Fruit fly (Drosophila melanogaster) whole organism, embryonic: ENCODE data around the gene CG31683.

Experiments used
- CG11504 ChIP-seq: fragments of 200-800 bp; sonication (Bioruptor generic); optimal IDR thresholded peaks from 3 replicates; lab custom pipeline; 2019; ENCODE audit warnings: missing biosample characterization, mild to moderate bottlenecking, missing genetic modification characterization, moderate library complexity
- CG11560 ChIP-seq: fragments of 200-800 bp; sonication (Bioruptor generic); IDR thresholded peaks from 3 replicates; pipeline ENCODE4 v1.3.6; 2022; ENCODE audit warnings: missing biosample characterization, missing genetic modification characterization
- CG12769 ChIP-seq: fragments of 200-800 bp; sonication (Bioruptor generic); optimal IDR thresholded peaks from 2 replicates; lab custom pipeline; 2019; ENCODE audit warnings: missing biosample characterization, mild to moderate bottlenecking, missing genetic modification characterization, moderate library complexity
- CG14860 ChIP-seq: fragments of 200-800 bp; sonication (Bioruptor generic); IDR thresholded peaks from 3 replicates; pipeline ENCODE4 v1.3.6; 2022; ENCODE audit warnings: missing biosample characterization, missing genetic modification characterization; ENCODE audit not compliant: partially characterized antibody
- CG15269 ChIP-seq: fragments of 200-800 bp; sonication (Bioruptor generic); optimal IDR thresholded peaks from 2 replicates; lab custom pipeline; 2018; ENCODE audit warnings: missing biosample characterization, mild to moderate bottlenecking, missing genetic modification characterization, moderate library complexity
- CG17829 ChIP-seq: fragments of 200-800 bp; optimal IDR thresholded peaks from 2 replicates; lab custom pipeline; 2019; ENCODE audit warnings: missing biosample characterization, mild to moderate bottlenecking, missing genetic modification characterization, moderate library complexity
- CG1832 ChIP-seq: fragments of 200-800 bp; sonication (Bioruptor generic); optimal IDR thresholded peaks from 2 replicates; lab custom pipeline; 2017; ENCODE audit warnings: missing biosample characterization, mild to moderate bottlenecking, missing genetic modification characterization, inconsistent platforms
- CG18599 ChIP-seq: fragments of 200-800 bp; sonication (Bioruptor generic); optimal IDR thresholded peaks from 3 replicates; lab custom pipeline; 2017; ENCODE audit warnings: missing biosample characterization, missing genetic modification characterization, mild to moderate bottlenecking, moderate library complexity, missing genetic modification reagents
- CG18764 ChIP-seq: fragments of 200-800 bp; sonication (Bioruptor generic); optimal IDR thresholded peaks from 3 replicates; lab custom pipeline; 2016; ENCODE audit warnings: missing biosample characterization, missing genetic modification characterization
- CG2120 ChIP-seq: fragments of 200-800 bp; sonication (Bioruptor generic); optimal IDR thresholded peaks from 3 replicates; lab custom pipeline; 2016; ENCODE audit warnings: missing biosample characterization, missing genetic modification characterization
- CG2678 ChIP-seq: fragments of 200-800 bp; sonication (Bioruptor generic); optimal IDR thresholded peaks from 3 replicates; lab custom pipeline; 2019; ENCODE audit warnings: missing biosample characterization, mild to moderate bottlenecking, missing genetic modification characterization, moderate library complexity
- CG30403 ChIP-seq: fragments of 200-800 bp; sonication (Bioruptor generic); optimal IDR thresholded peaks from 3 replicates; lab custom pipeline; 2016; ENCODE audit warnings: missing biosample characterization, missing genetic modification characterization
- CG31224 ChIP-seq: fragments of 200-800 bp; sonication (Bioruptor generic); IDR thresholded peaks from 2 replicates; pipeline ENCODE4 v1.3.6; 2022; ENCODE audit warnings: missing biosample characterization, missing genetic modification characterization
- CG3281 ChIP-seq: fragments of 200-800 bp; sonication (Bioruptor generic); optimal IDR thresholded peaks from 3 replicates; lab custom pipeline; 2017; ENCODE audit warnings: missing biosample characterization, mild to moderate bottlenecking, missing genetic modification characterization
- CG5180 ChIP-seq: fragments of 200-800 bp; sonication (Bioruptor generic); optimal IDR thresholded peaks from 3 replicates; lab custom pipeline; 2017; ENCODE audit warnings: missing biosample characterization, missing genetic modification characterization, mild to moderate bottlenecking, moderate library complexity, missing genetic modification reagents
- CG7556 ChIP-seq: fragments of 200-800 bp; sonication (Bioruptor generic); optimal IDR thresholded peaks from 2 replicates; lab custom pipeline; 2017; ENCODE audit warnings: missing biosample characterization, mild to moderate bottlenecking, missing genetic modification characterization
- CG7839 ChIP-seq: fragments of 200-800 bp; sonication (Bioruptor generic); optimal IDR thresholded peaks from 3 replicates; lab custom pipeline; 2018; ENCODE audit warnings: missing biosample characterization, mild to moderate bottlenecking, missing genetic modification characterization, moderate library complexity
- CG7963 ChIP-seq: fragments of 200-800 bp; sonication (Bioruptor generic); IDR thresholded peaks from 3 replicates; pipeline ENCODE4 v1.3.6; 2022; ENCODE audit warnings: missing biosample characterization, missing genetic modification characterization; ENCODE audit not compliant: partially characterized antibody
- CG7987 ChIP-seq: fragments of 200-800 bp; sonication (Bioruptor generic); optimal IDR thresholded peaks from 2 replicates; lab custom pipeline; 2018; ENCODE audit warnings: missing biosample characterization, mild to moderate bottlenecking, missing genetic modification characterization, moderate library complexity
- Deaf1 ChIP-seq: fragments of 200-800 bp; optimal IDR thresholded peaks from 3 replicates; lab custom pipeline; 2019; ENCODE audit warnings: missing biosample characterization, mild to moderate bottlenecking, missing genetic modification characterization, moderate library complexity
- Elba2 ChIP-seq: fragments of 200-800 bp; sonication (Bioruptor generic); optimal IDR thresholded peaks from 3 replicates; lab custom pipeline; 2016; ENCODE audit warnings: missing biosample characterization, missing genetic modification characterization
- Ets65A ChIP-seq: fragments of 200-800 bp; sonication (Bioruptor generic); peaks from one replicate; lab custom pipeline; 2016; ENCODE audit warnings: missing biosample characterization, missing genetic modification characterization
- Fer3 ChIP-seq: fragments of 200-800 bp; sonication (Bioruptor generic); optimal IDR thresholded peaks from 2 replicates; lab custom pipeline; 2018; ENCODE audit warnings: missing biosample characterization, mild to moderate bottlenecking, missing genetic modification characterization, moderate library complexity
- HLH4C ChIP-seq: fragments of 200-800 bp; sonication (Bioruptor generic); IDR thresholded peaks from 3 replicates; pipeline ENCODE4 v1.3.6; 2022; ENCODE audit warnings: missing biosample characterization, missing genetic modification characterization; ENCODE audit not compliant: partially characterized antibody
- HLHmδ ChIP-seq: fragments of 200-800 bp; sonication (Bioruptor generic); optimal IDR thresholded peaks from 2 replicates; lab custom pipeline; 2018; ENCODE audit warnings: missing biosample characterization, mild to moderate bottlenecking, missing genetic modification characterization, moderate library complexity
- Hand ChIP-seq: fragments of 200-800 bp; sonication (Bioruptor generic); optimal IDR thresholded peaks from 2 replicates; lab custom pipeline; 2017; ENCODE audit warnings: mild to moderate bottlenecking, missing biosample characterization, missing genetic modification reagents, missing genetic modification characterization
- HmgD ChIP-seq: fragments of 200-800 bp; sonication (Bioruptor generic); optimal IDR thresholded peaks from 3 replicates; lab custom pipeline; 2016; ENCODE audit warnings: missing biosample characterization, missing genetic modification characterization
- HmgZ ChIP-seq: fragments of 200-800 bp; sonication (Bioruptor generic); optimal IDR thresholded peaks from 2 replicates; lab custom pipeline; 2018; ENCODE audit warnings: missing biosample characterization, mild to moderate bottlenecking, missing genetic modification characterization
- Hr51 ChIP-seq, 2 experiments: fragments of 200-800 bp; sonication (Bioruptor generic); optimal IDR thresholded peaks; 2 replicates in 1 of 2; 3 replicates in 1 of 2; lab custom pipeline; 2016 to 2018; ENCODE audit warnings: missing biosample characterization in 2 of 2, missing genetic modification characterization in 2 of 2, mild to moderate bottlenecking in 1 of 2, moderate library complexity in 1 of 2
- Mad ChIP-seq: fragments of 200-800 bp; sonication (Bioruptor generic); optimal IDR thresholded peaks from 2 replicates; lab custom pipeline; 2016; ENCODE audit warnings: missing biosample characterization, missing genetic modification characterization
- Med ChIP-seq: fragments of 200-800 bp; sonication (Bioruptor generic); peaks from one replicate; lab custom pipeline; 2016; ENCODE audit warnings: missing biosample characterization, missing genetic modification characterization, mild to moderate bottlenecking, inconsistent platforms, moderate library complexity
- abd-A ChIP-seq: fragments of 200-800 bp; sonication (Bioruptor generic); optimal IDR thresholded peaks from 3 replicates; lab custom pipeline; 2019; ENCODE audit warnings: missing biosample characterization, mild to moderate bottlenecking, missing genetic modification characterization, moderate library complexity
- chm ChIP-seq: fragments of 200-800 bp; sonication (Bioruptor generic); IDR thresholded peaks from 2 replicates; pipeline ENCODE4 v1.3.6; 2022; ENCODE audit warnings: missing biosample characterization, missing genetic modification characterization
- danr ChIP-seq: fragments of 200-800 bp; sonication (Bioruptor generic); IDR thresholded peaks from 2 replicates; pipeline ENCODE4 v1.3.6; 2022; ENCODE audit warnings: missing biosample characterization, missing genetic modification characterization
- dmrt99B ChIP-seq: fragments of 200-800 bp; sonication (Bioruptor generic); optimal IDR thresholded peaks from 2 replicates; lab custom pipeline; 2018; ENCODE audit warnings: missing biosample characterization, mild to moderate bottlenecking, missing genetic modification characterization, moderate library complexity
- dysf ChIP-seq: fragments of 200-800 bp; sonication (Bioruptor generic); IDR thresholded peaks from 3 replicates; pipeline ENCODE4 v1.3.6; 2022; ENCODE audit warnings: missing biosample characterization, missing genetic modification characterization
- gem ChIP-seq: fragments of 200-800 bp; sonication (Bioruptor generic); optimal IDR thresholded peaks from 2 replicates; lab custom pipeline; 2019; ENCODE audit warnings: missing biosample characterization, mild to moderate bottlenecking, missing genetic modification characterization, moderate library complexity
- lab ChIP-seq: fragments of 200-800 bp; sonication (Bioruptor generic); optimal IDR thresholded peaks from 3 replicates; lab custom pipeline; 2017; ENCODE audit warnings: missing biosample characterization, missing genetic modification characterization, mild to moderate bottlenecking, moderate library complexity, missing genetic modification reagents
- otp ChIP-seq: fragments of 200-800 bp; sonication (Bioruptor generic); IDR thresholded peaks from 3 replicates; pipeline ENCODE4, ENCODE4 v1.3.6; 2022; ENCODE audit warnings: missing biosample characterization, missing genetic modification characterization
- ranshi ChIP-seq: fragments of 200-800 bp; sonication (Bioruptor generic); IDR thresholded peaks from 2 replicates; pipeline ENCODE4 v1.3.6; 2022; ENCODE audit warnings: missing biosample characterization, missing genetic modification characterization
- repo ChIP-seq: fragments of 200-800 bp; sonication (Bioruptor generic); optimal IDR thresholded peaks from 2 replicates; lab custom pipeline; 2016; ENCODE audit warnings: missing biosample characterization, missing genetic modification characterization
- row ChIP-seq: fragments of 200-800 bp; sonication (Bioruptor generic); IDR thresholded peaks from 3 replicates; pipeline ENCODE4 v1.3.6; 2022; ENCODE audit warnings: missing biosample characterization, missing genetic modification characterization
- sc ChIP-seq, 3 experiments: fragments of >200 bp in 2 of 3; fragments of 200-800 bp in 1 of 3; sonication (Bioruptor generic) in 1 of 3; optimal IDR thresholded peaks; 2 replicates in 2 of 3; 3 replicates in 1 of 3; lab custom pipeline; 2017; ENCODE audit warnings: mild to moderate bottlenecking in 1 of 3, missing biosample characterization in 1 of 3, missing genetic modification characterization in 1 of 3, missing genetic modification reagents in 1 of 3
- sob ChIP-seq: fragments of 200-800 bp; sonication (Bioruptor generic); IDR thresholded peaks from 2 replicates; pipeline ENCODE4 v1.3.6; 2022; ENCODE audit warnings: missing biosample characterization, missing genetic modification characterization
- ssp ChIP-seq: fragments of 200-800 bp; sonication (Bioruptor generic); IDR thresholded peaks from 2 replicates; pipeline ENCODE4 v1.3.6; 2022; ENCODE audit warnings: missing biosample characterization, missing genetic modification characterization
- ttk ChIP-seq: fragments of 200-800 bp; sonication (Bioruptor generic); IDR thresholded peaks from 2 replicates; pipeline ENCODE4 v2.1.2; 2022; ENCODE audit warnings: missing biosample characterization, missing genetic modification characterization
- tup ChIP-seq: fragments of 200-800 bp; sonication (Bioruptor generic); optimal IDR thresholded peaks from 2 replicates; lab custom pipeline; 2016; ENCODE audit warnings: missing biosample characterization, mild to moderate bottlenecking, missing genetic modification characterization, moderate library complexity
- zfh2 ChIP-seq: fragments of 200-800 bp; sonication (Bioruptor generic); optimal IDR thresholded peaks from 2 replicates; lab custom pipeline; 2016; ENCODE audit warnings: missing biosample characterization, missing genetic modification characterization

Gene CG31683

DNA sequence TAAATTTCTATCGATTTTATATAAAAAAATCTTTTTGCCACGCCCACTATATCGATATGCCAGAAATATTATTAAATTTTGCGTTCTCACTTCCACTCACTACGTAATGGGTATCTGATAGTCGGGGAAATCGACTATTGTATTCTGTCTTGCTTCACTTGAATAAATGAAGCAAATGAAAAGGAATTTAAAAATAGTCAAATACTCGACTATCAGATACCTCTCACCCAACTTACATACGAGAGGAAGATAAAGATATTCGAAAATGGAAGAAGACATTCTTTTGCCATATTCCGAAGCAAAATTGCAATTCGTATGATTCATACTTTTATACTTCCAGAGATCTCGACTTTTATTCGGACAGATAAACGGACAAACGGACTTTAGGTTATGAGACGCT, 35.9 kb downstream of the CG31683 start:
- TF ChIP-seq HLH4C (GFP tag; lab: Robert Waterston, UW) (peak; percentile 69), CG7963 (0 out of 3 replicates have a peak, but pooled peaks have one; percentile 26), CG17829 (tag; lab: Kevin White, UChicago) (no peak), CG14860 (peak; percentile 50; the same call in 2 of the 3 replicates)

DNA sequence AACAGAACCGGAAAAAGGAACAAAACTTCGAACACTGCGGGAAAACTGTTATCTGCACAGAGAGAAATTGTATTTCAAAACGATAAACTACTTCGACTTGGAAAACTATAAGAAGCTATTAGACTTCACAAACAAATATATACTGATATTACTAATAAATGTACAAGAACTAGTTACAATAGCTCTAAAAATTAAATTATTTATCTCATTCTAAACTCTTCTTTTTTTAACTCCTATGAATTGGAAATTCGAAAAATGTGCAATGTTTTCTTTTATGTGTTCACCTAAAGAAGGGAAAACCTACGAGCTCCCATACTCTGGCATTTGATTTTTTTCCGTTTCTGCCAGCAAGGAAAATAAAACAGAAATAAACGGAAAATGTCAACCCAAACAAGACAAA, 48.4 kb downstream of the CG31683 start:
- peak in 1 of 2 experiments; percentile 8 for TF ChIP-seq Hr51 (GFP tag; optimal IDR thresholded peaks at IDR 0.05; lab: Kevin White, UChicago)
- TF ChIP-seq CG18599 (GFP tag; lab: Kevin White, UChicago), result peak; percentile 15
- TF ChIP-seq ttk (GFP tag; lab: Robert Waterston, UW), result no peak
- TF ChIP-seq CG11504 (tag; lab: Kevin White, UChicago), result peak; percentile 14
- TF ChIP-seq dysf (GFP tag; lab: Robert Waterston, UW), result no peak
- TF ChIP-seq CG15269 (tag; lab: Kevin White, UChicago), result peak; percentile 0
- peak; percentile 46 for TF ChIP-seq gem (tag; lab: Kevin White, UChicago)
- TF ChIP-seq CG2678 (tag; lab: Kevin White, UChicago), result peak; percentile 24
- TF ChIP-seq CG30403 (GFP tag; lab: Kevin White, UChicago), result peak; percentile 17
- TF ChIP-seq ssp, result no peak
- peak; percentile 2 for TF ChIP-seq Hand (GFP tag; lab: Kevin White, UChicago)
- TF ChIP-seq dmrt99B (tag; lab: Kevin White, UChicago), result peak; percentile 28
- TF ChIP-seq lab (GFP tag; lab: Kevin White, UChicago), result peak; percentile 3
- no peak for TF ChIP-seq otp (GFP tag; lab: Robert Waterston, UW)
- peak; percentile 33 for TF ChIP-seq CG2120
- no peak for TF ChIP-seq repo (GFP tag; lab: Kevin White, UChicago)
- TF ChIP-seq CG1832, result no peak
- TF ChIP-seq row, result peak; percentile 25; the same call in 1 of the 3 replicates
- peak; percentile 5 for TF ChIP-seq Fer3 (tag; lab: Kevin White, UChicago)
- TF ChIP-seq CG7556, result peak; percentile 21
- peak; percentile 10 for TF ChIP-seq CG3281 (GFP tag; lab: Kevin White, UChicago)
- TF ChIP-seq CG7839 (tag; lab: Kevin White, UChicago), result peak; percentile 28
- peak; percentile 27 for TF ChIP-seq Ets65A (GFP tag; lab: Kevin White, UChicago)

DNA sequence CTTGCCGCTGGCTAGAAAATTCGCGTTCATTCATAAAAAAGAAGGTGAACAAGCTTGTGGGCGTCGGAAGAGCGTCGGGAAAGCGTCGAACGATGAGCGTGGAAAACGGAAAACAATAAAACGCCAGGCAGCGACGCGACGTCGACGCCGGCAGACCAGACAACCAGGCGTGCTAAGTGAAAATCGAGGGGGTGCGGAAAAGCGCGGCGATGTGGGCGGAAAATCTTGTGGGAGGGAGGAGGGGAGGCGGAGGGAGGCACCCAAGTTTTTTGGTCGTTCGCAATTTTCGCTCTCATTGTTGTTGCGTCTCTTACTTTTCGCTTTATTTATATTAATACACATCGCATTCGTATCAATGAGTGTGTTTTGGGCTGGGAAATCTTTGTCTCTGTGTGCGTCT, 48.9 kb downstream of the CG31683 start:
- TF ChIP-seq Elba2 (GFP tag; lab: Kevin White, UChicago), result no peak
- peak; percentile 19 for TF ChIP-seq Deaf1 (tag; lab: Kevin White, UChicago)
- TF ChIP-seq CG1832, result no peak
- TF ChIP-seq CG18764 (GFP tag; lab: Kevin White, UChicago), result no peak
- TF ChIP-seq CG7987 (GFP tag; lab: Kevin White, UChicago), result no peak
- no peak for TF ChIP-seq Mad
- no peak for TF ChIP-seq CG31224 (GFP tag; lab: Robert Waterston, UW)
- TF ChIP-seq tup, result no peak
- no peak for TF ChIP-seq CG11560 (tag; lab: Robert Waterston, UW)
- TF ChIP-seq CG12769 (tag; lab: Kevin White, UChicago), result peak; percentile 22
- TF ChIP-seq HLHmδ, result no peak
- no peak for TF ChIP-seq zfh2 (GFP tag; lab: Kevin White, UChicago)
- no peak for TF ChIP-seq ranshi (GFP tag; lab: Robert Waterston, UW)
- peak; percentile 85 for TF ChIP-seq Med
- TF ChIP-seq chm (GFP tag; lab: Robert Waterston, UW), result no peak
- TF ChIP-seq HmgZ, result no peak
- no peak for TF ChIP-seq danr (GFP tag; lab: Robert Waterston, UW)
- no peak for TF ChIP-seq HmgD (GFP tag; lab: Kevin White, UChicago)
- TF ChIP-seq abd-A (tag; lab: Kevin White, UChicago), result peak; percentile 81
- TF ChIP-seq sc (optimal IDR thresholded peaks at IDR 0.05; lab: Kevin White, UChicago), result no peak
- no peak for TF ChIP-seq sc (GFP tag; optimal IDR thresholded peaks at IDR 0.05; lab: Kevin White, UChicago)
- TF ChIP-seq CG5180 (GFP tag; lab: Kevin White, UChicago), result peak; percentile 81
- TF ChIP-seq sob (GFP tag; lab: Robert Waterston, UW), result 0 out of 2 replicates have a peak, but pooled peaks have one; percentile 21
